Worm (Caenorhabditis elegans) whole organism, L3 larva: ENCODE results near the gene F40D4.13.

Experiments used
- ceh-9 ChIP-seq: sonication (generic microtip); optimal IDR thresholded peaks from 2 replicates; lab custom pipeline; 2018; ENCODE audit warnings: missing biosample characterization, missing genetic modification characterization
- elt-1 ChIP-seq: fragments of 150-350 bp; optimal IDR thresholded peaks from 2 replicates; lab custom pipeline; 2014; ENCODE audit warnings: missing biosample characterization, missing genetic modification characterization
- ztf-11 ChIP-seq: fragments of 150-350 bp; optimal IDR thresholded peaks from 2 replicates; lab custom pipeline; 2014; ENCODE audit warnings: missing biosample characterization, missing genetic modification characterization

DNA sequence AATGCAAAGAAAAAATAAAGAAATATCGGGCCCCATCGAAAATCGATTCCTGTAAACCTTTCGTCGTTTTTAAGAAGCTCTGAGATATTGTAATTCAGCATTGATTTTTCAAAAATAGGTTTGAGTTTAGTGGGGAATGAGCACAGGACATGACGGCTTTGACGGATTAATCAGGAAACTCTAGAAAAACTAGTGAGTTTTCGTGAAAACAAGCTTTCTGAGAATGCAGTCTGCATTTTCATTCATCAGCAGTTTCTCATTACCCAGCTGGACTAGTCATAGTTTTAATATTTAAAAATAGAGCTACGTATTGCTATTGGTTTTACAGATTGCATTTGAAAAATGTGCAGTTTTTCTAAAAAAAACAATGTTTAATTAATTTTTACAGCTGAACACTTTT lies 35.2 kb upstream of the F40D4.13 start, which contains the start of gene srz-47:
- TF ChIP-seq ceh-9 (tag; lab: Kevin White, UChicago) (no peak), ztf-11 (no peak), elt-1 (tag; lab: Kevin White, UChicago) (no peak)
